Worm (Caenorhabditis elegans) whole organism, late embryonic: ENCODE results near the gene F59G1.4.

Source experiments
- ama-1 ChIP-seq: fragments of 150-350 bp; optimal IDR thresholded peaks from 2 replicates; lab custom pipeline; 2014
- ceh-14 ChIP-seq: sonication (generic microtip); optimal IDR thresholded peaks from 2 replicates; lab custom pipeline; 2016; ENCODE audit warnings: missing genotype, missing genetic modification characterization, missing compliant biosample characterization
- ceh-22 ChIP-seq: sonication (generic microtip); optimal IDR thresholded peaks from 2 replicates; lab custom pipeline; 2017; ENCODE audit warnings: missing biosample characterization, missing genetic modification characterization
- elt-2 ChIP-seq: sonication (generic microtip); optimal IDR thresholded peaks from 2 replicates; lab custom pipeline; 2016; ENCODE audit warnings: missing genetic modification reagents, missing genetic modification characterization, missing compliant biosample characterization
- hlh-15 ChIP-seq: sonication (generic microtip); optimal IDR thresholded peaks from 2 replicates; lab custom pipeline; 2016; ENCODE audit warnings: missing genetic modification characterization, missing compliant biosample characterization
- nfya-1 ChIP-seq: sonication (generic microtip); optimal IDR thresholded peaks from 2 replicates; lab custom pipeline; 2017; ENCODE audit warnings: missing genetic modification characterization, mild to moderate bottlenecking, missing compliant biosample characterization, antibody characterized with exemption, moderate library complexity
- nhr-11 ChIP-seq: fragments of 150-350 bp; optimal IDR thresholded peaks from 2 replicates; lab custom pipeline; 2014; ENCODE audit warnings: missing biosample characterization, missing genetic modification characterization
- pha-4 ChIP-seq: fragments of 150-350 bp; optimal IDR thresholded peaks from 2 replicates; lab custom pipeline; 2018; ENCODE audit warnings: missing biosample characterization, missing genetic modification reagents, missing genetic modification characterization
- sox-4 ChIP-seq: sonication (generic microtip); optimal IDR thresholded peaks from 2 replicates; lab custom pipeline; 2017; ENCODE audit warnings: mild to moderate bottlenecking, missing genetic modification characterization, inconsistent platforms, missing compliant biosample characterization
- unc-55 ChIP-seq: sonication (generic microtip); optimal IDR thresholded peaks from 2 replicates; lab custom pipeline; 2017; ENCODE audit warnings: missing biosample characterization, missing genetic modification reagents, missing genetic modification characterization
- unc-86 ChIP-seq: sonication (generic microtip); optimal IDR thresholded peaks from 2 replicates; lab custom pipeline; 2016; ENCODE audit warnings: missing genetic modification characterization, missing compliant biosample characterization
- ztf-16 ChIP-seq: sonication (generic microtip); optimal IDR thresholded peaks from 2 replicates; lab custom pipeline; 2017; ENCODE audit warnings: missing genetic modification characterization, missing compliant biosample characterization

DNA sequence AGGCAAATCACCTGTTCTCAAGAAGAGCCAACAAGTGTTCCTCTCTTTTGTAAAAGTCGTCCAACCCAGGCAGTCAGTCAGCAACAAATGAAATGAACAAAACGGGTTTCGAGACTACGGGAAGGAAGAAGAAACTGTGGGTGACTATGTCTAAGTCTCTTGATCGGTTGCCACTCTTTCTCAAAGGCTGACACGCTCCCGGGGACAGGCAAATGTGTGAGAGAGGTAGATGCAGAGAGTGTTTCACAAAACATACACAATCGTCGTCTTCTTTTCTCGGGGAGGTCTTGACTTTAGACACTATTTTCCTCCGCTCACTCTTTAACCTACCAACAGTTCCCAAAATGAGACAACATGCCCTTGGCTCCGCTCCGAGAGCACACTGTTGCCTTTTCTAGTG, 35.1 kb downstream of the F59G1.4 start:
- no peak for TF ChIP-seq unc-86
- TF ChIP-seq elt-2, result no peak
- TF ChIP-seq ztf-16, result no peak
- no peak for TF ChIP-seq nhr-11 (tag; lab: Kevin White, UChicago)
- no peak for TF ChIP-seq ceh-14 (tag; lab: Kevin White, UChicago)
- TF ChIP-seq unc-55, result no peak
- TF ChIP-seq pha-4 (tag; lab: Kevin White, UChicago), result no peak
- no peak for TF ChIP-seq hlh-15 (tag; lab: Kevin White, UChicago)
- no peak for TF ChIP-seq ceh-22 (tag; lab: Kevin White, UChicago)
- TF ChIP-seq sox-4 (tag; lab: Kevin White, UChicago), result no peak
- no peak for TF ChIP-seq ama-1 (lab: Kevin White, UChicago)
- no peak for TF ChIP-seq nfya-1
